Worm (Caenorhabditis elegans): ENCODE data around the gene rig-4.
"Not testable (repeated sequence)": the region's sequence is repeated elsewhere in the genome, so short reads cannot be mapped to it uniquely, and the experiment has no call there.

rig-4 gene

DNA sequence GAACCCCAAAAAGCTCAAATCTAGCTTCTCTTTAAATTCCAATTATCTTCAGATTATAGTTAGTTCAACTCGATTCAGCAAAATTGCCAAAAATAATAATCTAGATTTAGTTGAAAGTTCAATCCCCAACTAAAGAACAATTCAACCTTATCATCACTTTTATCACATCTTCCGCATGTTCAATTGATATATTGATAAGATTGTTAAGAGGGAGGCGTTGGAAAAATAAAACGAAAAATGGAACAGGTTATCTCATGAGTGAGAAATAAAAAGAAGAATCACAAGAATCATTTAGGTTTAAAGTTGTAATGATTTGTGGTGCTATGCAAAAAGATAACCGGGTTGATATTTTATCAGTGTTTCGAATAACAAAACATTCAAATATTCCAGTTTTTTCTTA, 18.2 kb downstream of the rig-4 start:
- no peak for TF ChIP-seq unc-62 (GFP tag; optimal IDR thresholded peaks at IDR 0.05)

DNA sequence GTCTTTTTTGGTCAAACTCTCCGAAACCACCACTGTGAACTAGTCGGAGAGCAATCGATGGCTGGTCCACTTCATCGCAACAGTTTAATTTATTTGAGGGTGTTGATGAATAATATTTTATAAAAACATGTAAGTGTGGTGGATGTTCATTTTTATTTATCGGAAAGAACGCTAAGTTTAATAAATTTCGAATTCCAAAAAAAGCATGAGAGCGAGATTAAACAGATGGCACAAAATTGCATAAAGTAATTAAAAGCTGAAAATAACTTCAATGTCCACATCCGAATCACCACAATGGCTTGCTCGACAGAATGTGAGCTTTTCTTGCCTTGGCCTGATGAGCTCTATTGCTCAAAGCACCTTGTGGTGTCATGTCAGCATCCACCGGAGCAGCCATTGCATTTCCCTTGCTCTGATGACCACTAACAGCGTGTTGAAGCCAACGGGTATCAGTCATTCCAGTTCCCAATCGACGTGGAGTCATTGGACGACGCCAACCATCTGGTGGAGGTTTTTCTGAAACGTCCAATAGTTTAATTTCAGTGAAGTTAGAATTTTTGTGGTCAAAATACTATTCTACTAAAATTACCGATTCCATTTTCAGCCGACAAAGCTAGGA, 20.1 kb downstream of the rig-4 start:
- no peak for TF ChIP-seq unc-62 (GFP tag; optimal IDR thresholded peaks at IDR 0.05)

DNA sequence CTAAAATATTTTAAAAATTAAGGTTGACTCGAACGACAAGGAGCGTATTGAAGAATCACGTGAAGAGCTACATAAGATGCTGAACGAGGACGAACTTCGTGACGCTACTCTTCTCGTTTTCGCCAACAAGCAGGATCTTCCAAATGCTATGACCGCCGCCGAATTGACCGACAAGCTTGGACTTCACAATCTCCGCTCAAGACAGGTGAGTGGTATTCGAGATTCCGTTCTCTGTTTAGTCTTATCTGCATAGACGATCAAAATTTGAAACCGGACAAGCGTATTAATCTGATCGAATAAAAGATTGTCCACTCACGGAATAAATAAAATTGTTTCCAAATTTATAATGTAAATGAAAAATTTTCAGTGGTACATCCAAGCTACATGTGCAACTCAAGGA, 20.9 kb downstream of the rig-4 start:
- no peak for TF ChIP-seq unc-62 (GFP tag; optimal IDR thresholded peaks at IDR 0.05)

DNA sequence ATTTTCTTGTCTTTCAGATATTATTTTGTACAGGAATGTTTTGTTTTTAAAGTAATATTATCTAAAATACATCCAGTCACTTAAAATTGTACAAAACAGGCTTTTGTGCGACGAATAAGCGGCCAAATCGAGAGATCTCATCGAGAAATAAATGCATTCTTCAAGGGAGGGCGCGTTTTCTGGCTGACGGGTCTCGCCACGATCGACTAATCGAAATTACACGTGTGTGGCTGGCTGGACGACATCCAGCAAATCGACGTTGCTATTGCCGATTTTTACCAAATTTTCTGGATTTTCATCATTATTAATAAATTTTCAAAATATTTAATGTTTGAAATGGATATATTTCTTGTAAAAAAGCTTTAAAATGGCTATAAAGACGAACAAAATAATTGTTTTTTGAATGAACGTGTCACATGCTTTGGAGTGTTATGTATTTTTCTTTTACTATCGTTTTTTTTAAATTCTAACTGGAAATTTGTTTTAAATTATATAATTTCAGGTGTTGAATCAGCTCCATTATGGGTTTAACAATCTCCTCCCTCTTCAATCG, 21.8 kb downstream of the rig-4 start, which contains the start of gene arf-5:
arf-5 (plus strand) TSS at position 503 of the 553 bp plus-strand sequence.
- TF ChIP-seq unc-62 (GFP tag; optimal IDR thresholded peaks at IDR 0.05), result no peak

DNA sequence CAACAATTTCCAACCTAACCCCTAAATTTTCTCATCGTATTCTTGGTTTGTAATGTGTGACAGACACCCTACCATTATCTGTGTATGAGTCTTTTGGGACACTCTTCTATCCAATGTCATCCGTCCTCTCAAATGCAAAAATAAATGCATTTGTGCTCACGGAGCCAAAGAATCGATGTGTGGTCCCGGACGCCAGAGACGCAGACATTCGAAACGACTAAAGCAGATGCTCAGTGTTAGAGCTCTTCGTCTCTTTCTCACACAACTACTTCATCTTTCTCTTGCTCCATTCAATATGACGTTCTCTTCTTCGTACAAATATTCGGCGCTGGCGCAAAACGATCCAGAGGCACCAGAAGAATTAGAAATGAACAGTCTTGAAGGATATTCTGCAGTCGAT, 24.3 kb downstream of the rig-4 start, which contains the start of gene unc-24:
unc-24 (plus strand) TSS at position 283 of the 400 bp plus-strand sequence.
- TF ChIP-seq unc-62 (GFP tag; optimal IDR thresholded peaks at IDR 0.05), result no peak

DNA sequence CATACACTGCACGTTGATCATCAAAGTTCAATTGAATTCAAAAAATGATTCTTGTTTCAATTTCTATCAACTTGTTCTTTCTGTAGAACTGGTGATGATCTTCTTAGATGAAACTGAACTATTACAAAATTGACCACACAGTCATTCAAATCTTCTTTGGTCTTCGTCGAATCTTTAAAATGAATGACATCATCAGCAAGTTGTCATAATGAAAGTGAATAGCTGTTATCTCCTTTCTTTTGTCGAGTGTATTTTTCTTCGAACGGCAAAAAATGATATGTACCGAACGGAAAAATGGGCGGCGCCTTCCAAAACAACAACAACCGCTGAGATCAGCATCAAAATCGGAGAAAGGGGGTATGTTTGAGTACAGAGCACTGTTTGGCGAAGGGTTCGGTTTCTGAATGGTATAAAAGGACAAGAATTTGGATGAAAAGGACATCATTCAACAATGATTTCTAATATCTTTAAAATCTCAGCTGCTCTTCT, 26.4 kb downstream of the rig-4 start, which contains the start of gene ora-1:
ora-1 (plus strand) TSS at position 439 of the 489 bp plus-strand sequence.
- TF ChIP-seq unc-62 (GFP tag; optimal IDR thresholded peaks at IDR 0.05), result no peak

DNA sequence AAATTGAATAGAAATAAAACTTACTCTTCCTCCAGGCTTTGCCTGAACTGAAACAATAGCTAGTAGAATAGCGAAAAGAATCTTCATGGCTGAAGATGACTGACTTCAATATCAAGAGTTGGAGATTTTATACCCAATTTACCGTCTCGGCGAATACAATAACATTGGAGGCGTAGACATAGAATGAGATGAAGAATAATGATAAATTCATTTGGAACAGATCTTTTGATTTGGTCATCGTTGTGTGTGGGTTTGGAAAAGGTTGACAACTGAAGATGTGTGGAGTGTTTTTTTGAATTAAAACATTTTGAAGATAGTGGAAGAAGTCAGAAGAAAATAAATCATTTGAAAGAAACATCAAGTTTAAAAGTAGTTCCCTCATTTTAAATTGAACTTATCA, 27.7 kb downstream of the rig-4 start, which contains the start of gene F57H12.6:
F57H12.6 (minus strand) TSS at position 101 of the 400 bp plus-strand sequence.
- no peak for TF ChIP-seq unc-62 (GFP tag; optimal IDR thresholded peaks at IDR 0.05)

DNA sequence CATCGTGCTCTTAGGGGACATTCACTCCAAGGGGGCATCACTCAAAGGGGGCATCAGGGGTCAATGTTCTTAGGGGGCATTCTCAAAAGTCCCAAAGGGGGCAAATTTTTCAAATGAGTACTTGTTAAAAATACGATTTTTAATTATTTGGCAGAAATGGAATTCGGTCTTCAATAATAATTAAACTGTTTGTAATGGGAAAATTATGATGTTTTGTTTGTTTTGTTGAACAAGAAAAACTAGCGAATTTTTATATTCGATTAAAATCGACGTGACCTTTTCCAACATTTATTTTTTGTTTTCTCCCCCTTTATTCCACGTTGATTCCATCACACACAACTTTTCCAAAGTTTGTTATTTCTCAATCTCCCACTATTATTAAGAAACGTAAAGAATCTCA, 36.9 kb downstream of the rig-4 start, which contains the start of gene F57H12.5:
F57H12.5 (plus strand) TSS at position 301 of the 400 bp plus-strand sequence.
- no peak for TF ChIP-seq unc-62 (GFP tag; optimal IDR thresholded peaks at IDR 0.05)

DNA sequence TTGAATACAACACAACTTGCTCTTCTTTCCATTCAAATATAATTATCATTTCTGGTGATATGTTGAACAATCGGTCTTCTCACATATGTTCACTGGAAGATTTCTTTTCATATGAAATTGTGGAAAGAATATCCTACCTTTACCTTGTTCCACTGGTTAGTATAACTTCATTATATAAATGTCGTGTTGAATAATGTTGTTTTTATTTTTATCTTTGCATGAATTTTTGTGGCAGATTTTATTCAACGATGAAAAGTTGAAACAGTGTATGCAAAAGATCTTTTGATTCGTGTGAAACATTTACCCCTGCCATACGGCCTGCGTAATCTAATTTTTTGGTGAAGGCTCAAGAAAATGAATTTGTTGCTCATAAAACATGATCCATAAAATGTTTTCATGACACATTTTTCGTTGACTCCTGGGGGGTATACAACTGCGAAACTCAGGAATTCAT, 42.0 kb downstream of the rig-4 start:
- no peak for TF ChIP-seq unc-62 (GFP tag; optimal IDR thresholded peaks at IDR 0.05)

DNA sequence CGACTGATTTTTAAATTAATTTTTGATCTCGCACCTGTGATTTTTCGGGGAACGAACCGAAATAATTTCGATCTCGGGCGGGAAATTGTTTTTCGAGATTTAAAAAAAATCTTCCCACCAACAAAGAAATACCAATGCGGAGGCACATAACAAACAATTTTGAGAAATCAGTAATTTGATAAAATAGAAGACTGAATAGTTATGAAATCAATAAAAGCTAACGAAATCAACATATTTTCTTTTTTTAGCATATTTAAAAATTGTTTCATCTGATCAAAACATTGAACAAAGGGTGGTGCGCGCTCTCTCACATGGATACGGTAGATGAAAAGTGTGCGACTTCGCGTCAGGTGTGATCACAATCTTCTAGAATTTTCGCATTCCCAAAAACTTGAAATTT, 45.8 kb downstream of the rig-4 start:
- no peak for TF ChIP-seq unc-62 (GFP tag; optimal IDR thresholded peaks at IDR 0.05)

DNA sequence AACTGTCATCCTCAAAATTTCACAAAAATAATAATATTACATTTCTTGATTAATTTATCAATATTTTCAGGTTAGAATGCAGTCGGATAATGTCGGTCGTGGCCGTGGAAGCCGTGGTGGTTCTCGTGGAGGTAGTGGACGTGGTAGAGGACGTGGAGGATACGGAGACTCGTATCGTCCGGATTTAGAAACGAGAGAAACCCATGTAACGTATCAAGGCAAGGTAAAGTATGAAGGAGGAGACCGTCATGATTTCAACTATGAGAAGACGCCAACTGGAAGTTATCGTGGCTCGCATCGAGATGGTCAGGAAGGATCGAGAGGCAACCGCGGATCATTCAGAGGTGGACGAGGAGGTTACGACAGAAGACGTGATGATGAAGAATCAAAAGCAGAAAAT, 46.4 kb downstream of the rig-4 start, which contains the start of gene frpr-10:
frpr-10 (plus strand) TSS at position 301 of the 400 bp plus-strand sequence.
- no peak for TF ChIP-seq unc-62 (GFP tag; optimal IDR thresholded peaks at IDR 0.05)

DNA sequence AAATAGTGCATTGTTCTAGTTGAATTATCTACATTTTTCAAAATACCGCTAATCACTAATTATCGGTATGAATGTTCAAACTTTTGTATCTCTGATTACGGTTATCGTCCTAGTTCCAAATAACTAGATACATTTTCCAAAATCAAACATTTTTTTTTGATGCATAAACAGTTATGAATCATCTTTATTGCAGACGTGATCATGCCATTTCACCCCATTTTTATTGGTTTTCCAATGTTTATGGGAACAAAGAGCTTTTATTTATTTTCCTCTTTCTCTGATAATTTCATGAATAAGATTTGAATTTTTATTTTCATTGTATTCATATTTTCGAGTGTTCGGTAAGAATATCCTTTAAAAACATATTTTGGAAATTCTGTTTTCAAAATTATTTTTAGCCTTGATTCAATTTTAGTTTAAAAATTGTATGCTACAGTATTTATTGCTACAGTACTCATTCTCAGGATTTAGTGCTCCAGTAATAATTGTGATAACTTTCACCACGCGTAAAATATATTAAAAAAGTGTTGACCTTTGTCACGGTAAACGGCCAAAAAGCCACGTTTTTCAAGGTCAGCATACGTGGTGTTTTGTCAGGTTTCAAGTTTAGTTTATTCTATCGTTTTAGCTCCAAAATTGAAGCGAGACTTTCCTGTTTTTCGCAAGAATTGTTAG, 47.1 kb downstream of the rig-4 start, which contains the start of gene csr-1:
csr-1 (plus strand) TSS at position 625 of the 675 bp plus-strand sequence.
- no peak for TF ChIP-seq unc-62 (GFP tag; optimal IDR thresholded peaks at IDR 0.05)

DNA sequence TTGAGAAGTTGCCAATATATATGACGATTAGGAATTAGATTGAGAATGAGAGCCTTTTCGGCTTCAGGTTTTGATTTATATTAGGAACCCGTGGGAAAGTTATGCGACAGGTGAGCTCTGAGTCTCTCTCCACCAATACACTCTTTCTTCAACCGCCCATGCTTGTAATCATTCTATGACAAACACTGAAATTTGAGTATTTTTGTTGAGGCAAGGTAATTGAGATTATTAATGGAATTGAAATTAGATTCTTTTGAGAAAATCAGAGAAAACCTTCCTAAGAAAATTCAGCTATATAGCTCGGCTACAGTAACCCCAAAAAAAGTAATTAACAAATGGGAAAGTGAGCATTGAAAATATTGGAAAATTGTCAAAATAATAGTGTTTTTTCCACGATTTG, 48.1 kb downstream of the rig-4 start, which contains the start of gene ceh-19:
ceh-19 (minus strand) TSS at position 101 of the 400 bp plus-strand sequence.
- no peak for TF ChIP-seq unc-62 (GFP tag; optimal IDR thresholded peaks at IDR 0.05)

DNA sequence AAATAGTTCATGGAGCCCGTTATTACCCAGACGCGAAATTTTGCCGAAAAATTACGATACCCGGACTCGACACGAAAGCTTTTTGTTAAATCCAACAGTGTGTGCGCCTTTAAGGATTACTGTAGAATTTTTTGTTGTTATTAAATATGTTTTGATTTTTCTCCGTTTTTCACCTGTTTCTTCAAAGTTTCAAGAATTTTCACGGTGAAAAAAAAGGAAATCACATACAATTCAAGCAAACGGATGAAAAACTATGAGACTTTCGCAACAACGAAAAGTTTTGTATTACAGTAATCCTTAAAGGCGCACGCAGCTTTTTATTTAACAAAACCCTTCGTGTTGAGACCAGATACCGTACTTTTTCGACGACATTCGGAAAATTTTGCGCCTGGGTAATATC, 49.9 kb downstream of the rig-4 start:
- TF ChIP-seq unc-62 (GFP tag; optimal IDR thresholded peaks at IDR 0.05), result no peak

DNA sequence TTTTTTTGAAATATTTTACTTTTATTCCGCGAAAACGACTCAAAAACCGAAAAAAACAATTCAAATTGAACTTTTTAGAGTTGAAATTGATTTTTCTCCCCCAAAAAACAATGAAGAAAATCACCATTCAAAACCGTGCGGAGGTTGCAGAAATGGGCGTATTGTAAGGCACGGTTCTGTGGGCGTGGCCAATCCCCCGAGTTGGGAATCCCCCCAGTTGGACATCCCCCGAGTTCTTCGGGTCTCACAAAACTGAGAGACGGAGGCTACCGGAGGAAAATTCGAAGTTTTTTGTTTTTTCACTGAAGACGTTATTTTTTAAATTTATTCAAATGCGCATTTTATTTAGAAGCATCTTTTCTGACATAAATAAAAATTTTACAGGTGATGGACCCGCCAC, 55.6 kb downstream of the rig-4 start, which contains the start of gene mcm-3AP:
mcm-3AP (plus strand) TSS at position 383 of the 400 bp plus-strand sequence.
- not testable (repeated sequence) for TF ChIP-seq unc-62 (GFP tag; optimal IDR thresholded peaks at IDR 0.05)

DNA sequence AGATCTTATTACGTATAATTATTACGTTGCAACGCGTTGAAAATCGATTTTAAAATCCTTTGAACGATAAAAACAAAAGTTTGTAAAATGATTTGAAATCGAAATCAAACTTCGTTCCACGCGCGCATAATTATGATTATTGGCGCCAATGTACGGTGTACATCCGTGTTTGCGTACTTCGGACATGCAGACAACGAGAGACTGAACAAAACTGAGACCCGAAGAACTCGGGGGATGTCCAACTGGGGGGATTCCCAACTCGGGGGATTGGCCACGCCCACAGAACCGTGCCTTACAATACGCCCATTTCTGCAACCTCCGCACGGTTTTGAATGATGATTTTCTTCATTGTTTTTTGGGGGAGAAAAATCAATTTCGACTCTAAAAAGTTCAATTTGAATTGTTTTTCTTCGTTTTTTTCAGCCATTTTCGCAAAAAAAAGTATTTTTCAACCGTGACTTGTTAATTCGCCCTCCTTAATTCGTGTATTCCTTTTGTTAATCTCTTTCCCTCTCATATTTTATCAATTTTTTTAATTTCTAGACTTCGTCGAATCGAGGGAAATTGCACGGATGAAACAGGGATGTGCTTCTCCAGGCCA, 56.9 kb downstream of the rig-4 start, which contains the start of gene F20D12.12:
F20D12.12 (plus strand) TSS at position 542 of the 601 bp plus-strand sequence.
- not testable (repeated sequence) for TF ChIP-seq unc-62 (GFP tag; optimal IDR thresholded peaks at IDR 0.05)
